Worm (Caenorhabditis elegans) whole organism, mixed stage, embryonic: ENCODE measurements around the gene nhr-106.

Experiments used
- blmp-1 ChIP-seq: fragments of 150-350 bp; optimal IDR thresholded peaks from 2 replicates; lab custom pipeline; 2014; ENCODE audit warnings: missing biosample characterization, missing genetic modification characterization
- ceh-43 ChIP-seq: fragments of 200-800 bp; sonication (Bioruptor generic); optimal IDR thresholded peaks from 2 replicates; lab custom pipeline; 2018; ENCODE audit warnings: mild to moderate bottlenecking, missing genetic modification characterization, moderate library complexity, missing compliant biosample characterization
- ces-1 ChIP-seq: fragments of 150-350 bp; optimal IDR thresholded peaks from 2 replicates; lab custom pipeline; 2014; ENCODE audit warnings: missing biosample characterization, missing genetic modification reagents, missing genetic modification characterization
- drap-1 ChIP-seq: fragments of 200-800 bp; sonication (Bioruptor generic); optimal IDR thresholded peaks from 3 replicates; lab custom pipeline; 2018; ENCODE audit warnings: mild to moderate bottlenecking, missing genetic modification characterization, missing compliant biosample characterization
- elt-1 ChIP-seq: sonication (generic microtip); optimal IDR thresholded peaks from 2 replicates; lab custom pipeline; 2017; ENCODE audit warnings: missing genetic modification characterization, mild to moderate bottlenecking, missing compliant biosample characterization, antibody characterized with exemption, moderate library complexity, borderline replicate concordance; ENCODE audit not compliant: insufficient read depth
- lin-13 ChIP-seq: fragments of 150-350 bp; optimal IDR thresholded peaks from 2 replicates; lab custom pipeline; 2014; ENCODE audit warnings: missing biosample characterization, missing genetic modification characterization
- mep-1 ChIP-seq: fragments of 150-350 bp; optimal IDR thresholded peaks from 2 replicates; lab custom pipeline; 2017; ENCODE audit warnings: missing biosample characterization, missing genetic modification reagents, missing genetic modification characterization, inconsistent platforms
- mls-2 ChIP-seq: sonication (generic microtip); optimal IDR thresholded peaks from 2 replicates; lab custom pipeline; 2016; ENCODE audit warnings: mild to moderate bottlenecking, missing genetic modification characterization, moderate library complexity, missing compliant biosample characterization
- nhr-12 ChIP-seq: fragments of 150-350 bp; optimal IDR thresholded peaks from 2 replicates; lab custom pipeline; 2014; ENCODE audit warnings: missing biosample characterization, missing genetic modification characterization
- nhr-28 ChIP-seq: fragments of 150-350 bp; optimal IDR thresholded peaks from 2 replicates; lab custom pipeline; 2014; ENCODE audit warnings: missing biosample characterization, missing genetic modification characterization
- sem-2 ChIP-seq: fragments of 200-800 bp; sonication (Bioruptor generic); optimal IDR thresholded peaks from 2 replicates; lab custom pipeline; 2018; ENCODE audit warnings: mild to moderate bottlenecking, missing genetic modification characterization, missing compliant biosample characterization
- unc-62 ChIP-seq: fragments of 150-350 bp; optimal IDR thresholded peaks from 2 replicates; lab custom pipeline; 2014; ENCODE audit warnings: missing biosample characterization, missing genetic modification reagents, missing genetic modification characterization
- ztf-11 ChIP-seq: fragments of 150-350 bp; optimal IDR thresholded peaks from 2 replicates; lab custom pipeline; 2014; ENCODE audit warnings: missing biosample characterization, missing genetic modification characterization

- TF ChIP-seq unc-62 (GFP tag; lab: Kevin White, UChicago) (no peak), ceh-43 (no peak), ces-1 (GFP tag; lab: Kevin White, UChicago) (no peak), mep-1 (tag; lab: Kevin White, UChicago) (no peak), sem-2 (GFP tag; lab: Kevin White, UChicago) (no peak), mls-2 (no peak), lin-13 (tag; lab: Kevin White, UChicago) (no peak), nhr-12 (no peak), blmp-1 (no peak), elt-1 (tag; lab: Kevin White, UChicago) (no peak), drap-1 (GFP tag; lab: Kevin White, UChicago) (no peak), ztf-11 (tag; lab: Kevin White, UChicago) (no peak), nhr-28 (tag; lab: Kevin White, UChicago) (no peak)
Measured at ce11 chrV:524058-524457, 34.6 kb downstream of the nhr-106 start, which contains the start of gene lipl-3.
